Worm (Caenorhabditis elegans) whole organism, L4 larva: ENCODE data around the gene F38B6.8.

Source experiments
- F26F4.8 ChIP-seq: fragments of 200-800 bp; sonication (Bioruptor generic); conservative IDR thresholded peaks from 2 replicates; pipeline ENCODE4 v1.3.6; 2022; ENCODE audit warnings: missing genetic modification characterization, missing compliant biosample characterization
- attf-4 ChIP-seq: sonication (generic microtip); optimal IDR thresholded peaks from 3 replicates; lab custom pipeline; 2017; ENCODE audit warnings: missing biosample characterization, missing genetic modification characterization
- daf-19 ChIP-seq: fragments of 200-800 bp; sonication (Bioruptor generic); conservative IDR thresholded peaks from 2 replicates; pipeline ENCODE4 v1.3.6; 2022; ENCODE audit warnings: missing genetic modification characterization, missing compliant biosample characterization
- egl-27 ChIP-seq: sonication (generic microtip); optimal IDR thresholded peaks from 3 replicates; lab custom pipeline; 2017; ENCODE audit warnings: missing biosample characterization, missing genetic modification reagents, missing genetic modification characterization
- jun-1 ChIP-seq: fragments of 150-350 bp; optimal IDR thresholded peaks from 2 replicates; lab custom pipeline; 2014; ENCODE audit warnings: missing biosample characterization, missing genetic modification reagents, missing genetic modification characterization
- lin-15B ChIP-seq: fragments of 150-350 bp; sonication (generic microtip); optimal IDR thresholded peaks from 3 replicates; lab custom pipeline; 2014; ENCODE audit warnings: missing biosample characterization, missing genetic modification characterization
- lin-39 ChIP-seq: fragments of 150-350 bp; optimal IDR thresholded peaks from 2 replicates; lab custom pipeline; 2014; ENCODE audit warnings: missing biosample characterization, missing genetic modification reagents, missing genetic modification characterization
- nhr-237 ChIP-seq: sonication (generic microtip); optimal IDR thresholded peaks from 2 replicates; lab custom pipeline; 2017; ENCODE audit warnings: missing biosample characterization, missing genetic modification characterization
- nhr-25 ChIP-seq: sonication (generic microtip); optimal IDR thresholded peaks from 2 replicates; lab custom pipeline; 2017; ENCODE audit warnings: missing genetic modification characterization, mild to moderate bottlenecking, missing compliant biosample characterization, antibody characterized with exemption, moderate library complexity, borderline replicate concordance; ENCODE audit not compliant: insufficient read depth
- nhr-41 ChIP-seq: fragments of 200-800 bp; sonication (Bioruptor generic); IDR thresholded peaks from 2 replicates; pipeline ENCODE4 v1.3.6; 2022; ENCODE audit warnings: missing genetic modification reagents, missing genetic modification characterization, missing compliant biosample characterization
- nhr-76 ChIP-seq: fragments of 150-350 bp; optimal IDR thresholded peaks from 2 replicates; lab custom pipeline; 2014; ENCODE audit warnings: missing biosample characterization, missing genetic modification characterization

ce11 chrX:6667468-6667867, 15.1 kb downstream of the F38B6.8 start:
- no peak for TF ChIP-seq jun-1 (tag; lab: Kevin White, UChicago)
- TF ChIP-seq lin-39 (tag; lab: Kevin White, UChicago), result no peak
- TF ChIP-seq nhr-41 (GFP tag; lab: Robert Waterston, UW), result no peak
- TF ChIP-seq nhr-25 (tag; lab: Kevin White, UChicago), result no peak
- TF ChIP-seq lin-15B (tag; lab: Kevin White, UChicago), result no peak
- TF ChIP-seq nhr-76 (tag; lab: Kevin White, UChicago), result no peak
- TF ChIP-seq egl-27 (tag; lab: Kevin White, UChicago), result no peak
- TF ChIP-seq nhr-237 (tag; lab: Kevin White, UChicago), result no peak
- no peak for TF ChIP-seq daf-19 (GFP tag; lab: Robert Waterston, UW)
- TF ChIP-seq attf-4 (tag; lab: Kevin White, UChicago), result no peak
- TF ChIP-seq F26F4.8 (GFP tag; lab: Robert Waterston, UW), result no peak
